Worm (Caenorhabditis elegans) whole organism, L1 larva: Measurements from ENCODE around the gene srsx-29.

Source experiments
- F16B12.6 ChIP-seq: fragments of 150-350 bp; optimal IDR thresholded peaks from 2 replicates; lab custom pipeline; 2014; ENCODE audit warnings: missing biosample characterization, missing genetic modification characterization
- aly-2 ChIP-seq: fragments of 150-350 bp; optimal IDR thresholded peaks from 2 replicates; lab custom pipeline; 2014; ENCODE audit warnings: missing biosample characterization, missing genetic modification characterization
- ceh-63 ChIP-seq: fragments of 200-800 bp; sonication (Bioruptor generic); optimal IDR thresholded peaks from 2 replicates; lab custom pipeline; 2018; ENCODE audit warnings: mild to moderate bottlenecking, missing genetic modification characterization, missing compliant biosample characterization
- ceh-88 ChIP-seq: fragments of 200-800 bp; sonication (Bioruptor generic); IDR thresholded peaks from 2 replicates; pipeline ENCODE4 v1.3.6; 2022; ENCODE audit warnings: missing genetic modification characterization, missing compliant biosample characterization
- ces-1 ChIP-seq: fragments of 150-350 bp; optimal IDR thresholded peaks from 2 replicates; lab custom pipeline; 2014; ENCODE audit warnings: missing biosample characterization, missing genetic modification reagents, missing genetic modification characterization
- egl-13 ChIP-seq: sonication (generic microtip); optimal IDR thresholded peaks from 2 replicates; lab custom pipeline; 2016; ENCODE audit warnings: missing genotype, missing genetic modification reagents, missing genetic modification characterization, missing compliant biosample characterization
- egl-27 ChIP-seq, 2 experiments: fragments of 150-350 bp in 1 of 2; sonication (generic microtip); optimal IDR thresholded peaks; 3 replicates each; lab custom pipeline; 2017 to 2018; ENCODE audit warnings: missing biosample characterization in 2 of 2, missing genetic modification characterization in 2 of 2, missing genetic modification reagents in 2 of 2
- fkh-4 ChIP-seq: sonication (generic microtip); optimal IDR thresholded peaks from 2 replicates; lab custom pipeline; 2016; ENCODE audit warnings: missing compliant biosample characterization, missing genetic modification characterization, borderline replicate concordance
- fos-1 ChIP-seq: fragments of 150-350 bp; optimal IDR thresholded peaks from 2 replicates; lab custom pipeline; 2014; ENCODE audit warnings: missing biosample characterization, missing genetic modification characterization
- hlh-17 ChIP-seq: fragments of 200-800 bp; sonication (Bioruptor generic); optimal IDR thresholded peaks from 2 replicates; lab custom pipeline; 2018; ENCODE audit warnings: missing genetic modification characterization, mild to moderate bottlenecking, missing compliant biosample characterization, moderate library complexity, borderline replicate concordance
- hpl-2 ChIP-seq: fragments of 150-350 bp; optimal IDR thresholded peaks from 2 replicates; lab custom pipeline; 2014; ENCODE audit warnings: missing biosample characterization, missing genetic modification reagents, missing genetic modification characterization
- isw-1 ChIP-seq: fragments of 200-800 bp; sonication (Bioruptor generic); IDR thresholded peaks from 2 replicates; pipeline ENCODE4 v1.3.6; 2022; ENCODE audit warnings: missing genetic modification characterization, missing compliant biosample characterization
- lin-13 ChIP-seq: fragments of 150-350 bp; optimal IDR thresholded peaks from 2 replicates; lab custom pipeline; 2014; ENCODE audit warnings: missing biosample characterization, missing genetic modification reagents, missing genetic modification characterization
- lin-15B ChIP-seq: fragments of 150-350 bp; sonication (generic microtip); optimal IDR thresholded peaks from 3 replicates; lab custom pipeline; 2014; ENCODE audit warnings: missing biosample characterization, missing genetic modification characterization
- lin-39 ChIP-seq: fragments of 150-350 bp; optimal IDR thresholded peaks from 2 replicates; lab custom pipeline; 2014; ENCODE audit warnings: missing biosample characterization, missing genetic modification reagents, missing genetic modification characterization
- mep-1 ChIP-seq: fragments of 150-350 bp; optimal IDR thresholded peaks from 2 replicates; lab custom pipeline; 2014; ENCODE audit warnings: missing biosample characterization, missing genetic modification characterization
- nhr-19 ChIP-seq: fragments of 200-800 bp; sonication (Bioruptor generic); conservative IDR thresholded peaks from 2 replicates; pipeline ENCODE4 v1.3.6; 2022; ENCODE audit warnings: missing genetic modification characterization, missing compliant biosample characterization
- nhr-20 ChIP-seq: sonication (generic microtip); optimal IDR thresholded peaks from 2 replicates; lab custom pipeline; 2016; ENCODE audit warnings: mild to moderate bottlenecking, missing genetic modification characterization, missing compliant biosample characterization
- nhr-28 ChIP-seq: fragments of 150-350 bp; optimal IDR thresholded peaks from 2 replicates; lab custom pipeline; 2014; ENCODE audit warnings: missing biosample characterization, missing genetic modification characterization
- nhr-77 ChIP-seq: fragments of 150-350 bp; optimal IDR thresholded peaks from 2 replicates; lab custom pipeline; 2014; ENCODE audit warnings: missing biosample characterization, missing genetic modification characterization
- nhr-84 ChIP-seq: sonication (generic microtip); optimal IDR thresholded peaks from 2 replicates; lab custom pipeline; 2017; ENCODE audit warnings: missing biosample characterization, missing genetic modification characterization
- nhr-85 ChIP-seq: sonication (generic microtip); peaks from one replicate; lab custom pipeline; 2016; ENCODE audit warnings: missing genetic modification characterization, inconsistent platforms, missing compliant biosample characterization
- pag-3 ChIP-seq: sonication (generic microtip); optimal IDR thresholded peaks from 2 replicates; lab custom pipeline; 2017; ENCODE audit warnings: missing genetic modification characterization, mild to moderate bottlenecking, missing compliant biosample characterization, antibody characterized with exemption, borderline replicate concordance; ENCODE audit not compliant: insufficient read depth
- sup-37 ChIP-seq: fragments of 200-800 bp; sonication (Bioruptor generic); optimal IDR thresholded peaks from 2 replicates; lab custom pipeline; 2018; ENCODE audit warnings: mild to moderate bottlenecking, missing genetic modification characterization, missing compliant biosample characterization
- tbx-2 ChIP-seq: sonication (generic microtip); optimal IDR thresholded peaks from 2 replicates; lab custom pipeline; 2016; ENCODE audit warnings: missing genetic modification characterization, missing compliant biosample characterization
- unc-62 ChIP-seq: fragments of 150-350 bp; optimal IDR thresholded peaks from 2 replicates; lab custom pipeline; 2014; ENCODE audit warnings: missing biosample characterization, missing genetic modification reagents, missing genetic modification characterization
- unc-86 ChIP-seq: sonication (generic microtip); optimal IDR thresholded peaks from 2 replicates; lab custom pipeline; 2016; ENCODE audit warnings: missing genetic modification characterization, missing compliant biosample characterization
- unc-98 ChIP-seq: fragments of 200-800 bp; sonication (Bioruptor generic); IDR thresholded peaks from 2 replicates; pipeline ENCODE4 v1.3.6; 2022; ENCODE audit warnings: missing genetic modification characterization, missing compliant biosample characterization
- ztf-11 ChIP-seq, 2 experiments: sonication (generic microtip); optimal IDR thresholded peaks; 2 replicates each; lab custom pipeline; 2016 to 2017; ENCODE audit warnings: missing genetic modification characterization in 2 of 2, missing biosample characterization in 1 of 2, missing compliant biosample characterization in 1 of 2

Gene srsx-29

DNA sequence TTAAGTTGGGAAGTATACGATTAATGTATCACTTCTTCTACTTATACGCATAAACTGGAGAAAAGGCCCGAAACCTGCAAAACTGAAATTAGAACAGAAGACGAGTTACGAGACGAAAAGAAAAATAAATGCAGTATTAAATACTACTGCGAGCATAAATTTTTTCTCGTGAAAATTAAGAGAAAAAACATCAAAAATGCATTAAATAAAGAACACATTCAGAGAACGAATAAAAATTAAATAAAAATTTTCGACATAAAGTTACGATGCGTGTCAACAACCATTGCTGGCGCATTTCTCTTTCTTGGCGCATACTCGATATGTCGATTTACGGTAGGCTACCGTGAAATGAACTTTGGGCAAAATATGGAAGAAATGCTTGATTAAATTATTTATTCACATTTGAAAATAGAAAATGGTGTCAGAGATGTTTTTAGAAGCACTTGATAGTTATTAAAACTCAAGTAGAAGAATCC lies 50.1 kb downstream of the srsx-29 start, which contains the start of the genes ZK856.19 and ZK856.11 (continued):
- TF ChIP-seq lin-13 (GFP tag; lab: Kevin White, UChicago) (peak; percentile 1), nhr-20 (peak; percentile 78), nhr-28 (tag; lab: Kevin White, UChicago) (no peak), tbx-2 (tag; lab: Kevin White, UChicago) (peak; percentile 78), sup-37 (GFP tag; lab: Kevin White, UChicago) (no peak), egl-13 (tag; lab: Kevin White, UChicago) (no peak), lin-15B (peak; percentile 78), isw-1 (peak; percentile 58), hlh-17 (GFP tag; lab: Kevin White, UChicago) (no peak), nhr-84 (no peak), nhr-19 (GFP tag; lab: Robert Waterston, UW) (peak; percentile 75), nhr-85 (tag; lab: Kevin White, UChicago) (peak; percentile 86), unc-98 (GFP tag; lab: Robert Waterston, UW) (no peak), nhr-77 (peak; percentile 24), ces-1 (no peak), fos-1 (tag; lab: Kevin White, UChicago) (peak; percentile 27), unc-62 (no peak), F16B12.6 (peak; percentile 36), fkh-4 (tag; lab: Kevin White, UChicago) (no peak), ceh-88 (no peak), ceh-63 (no peak), pag-3 (tag; lab: Kevin White, UChicago) (no peak), egl-27 (tag; optimal IDR thresholded peaks at IDR 0.05; lab: Kevin White, UChicago) (no peak), mep-1 (tag; lab: Kevin White, UChicago) (peak; percentile 88), lin-39 (tag; lab: Kevin White, UChicago) (peak; percentile 37), unc-86 (peak; percentile 54)

DNA sequence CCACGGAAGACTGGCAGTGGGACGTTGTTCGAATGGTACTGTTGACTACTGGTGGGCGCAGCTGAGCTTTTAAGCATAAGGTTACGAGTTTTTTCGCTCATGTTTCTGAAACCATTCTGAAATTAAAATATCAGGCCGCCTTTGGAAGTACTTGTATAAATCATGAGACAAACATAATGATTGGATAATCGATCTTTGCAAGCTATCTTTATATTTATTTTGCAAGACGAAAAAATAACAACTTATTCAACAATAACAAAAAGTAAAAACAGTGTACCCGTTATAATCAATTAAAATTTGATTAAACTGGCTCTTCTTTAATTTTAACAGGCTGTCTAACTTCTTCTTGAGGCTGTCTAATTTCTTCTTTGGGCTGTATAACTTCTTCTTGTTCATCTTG lies 50.7 kb downstream of the srsx-29 start, which contains the start of gene ZK856.16:
Gene ZK856.16 (minus strand): TSS at position 101 of the 400 bp plus-strand sequence.
- TF ChIP-seq hpl-2 (GFP tag; lab: Kevin White, UChicago) (no peak), egl-13 (tag; lab: Kevin White, UChicago) (no peak), ztf-11 (tag; optimal IDR thresholded peaks at IDR 0.05; lab: Kevin White, UChicago) (no peak), aly-2 (tag; lab: Kevin White, UChicago) (no peak)
